Fruit fly (Drosophila melanogaster): Measurements from ENCODE around the gene CG9147.
A peak's percentile ranks its signal among the peaks of the same experiment; 100 is the strongest.

Gene CG9147

dm6 chr2L:6086771-6087170, 21.0 kb downstream of the CG9147 start (continued):
- no peak for TF ChIP-seq CG12299 (tag; optimal IDR thresholded peaks at IDR 0.05)
- TF ChIP-seq Taf1 (GFP tag; IDR thresholded peaks at IDR 0.05) = no peak
- peak; percentile 13 for TF ChIP-seq Med (GFP tag)
- no peak for TF ChIP-seq CG42726 (GFP tag; IDR thresholded peaks at IDR 0.05; ENCODE audit: partially characterized antibody)
- TF ChIP-seq sob (GFP tag; IDR thresholded peaks at IDR 0.05) = peak; percentile 27; the same call in 1 of the 2 replicates

- TF ChIP-seq ara (GFP tag; IDR thresholded peaks at IDR 0.05) (no peak), gce (GFP tag; IDR thresholded peaks at IDR 0.05) (no peak), tup (GFP tag; optimal IDR thresholded peaks at IDR 0.05) (no peak), grn (GFP tag; optimal IDR thresholded peaks at IDR 0.05) (peak; percentile 44), hkb (optimal IDR thresholded peaks at IDR 0.05) (peak; percentile 4), hkb (GFP tag; IDR thresholded peaks at IDR 0.05) (no peak), hbn (GFP tag; IDR thresholded peaks at IDR 0.05; ENCODE audit: partially characterized antibody) (no peak)
Measured at dm6 chr2L:6087685-6088084, 21.9 kb downstream of the CG9147 start.

dm6 chr2L:6088371-6089365, 22.9 kb downstream of the CG9147 start:
- TF ChIP-seq dati (GFP tag; IDR thresholded peaks at IDR 0.05) = no peak
- TF ChIP-seq CG9215 (GFP tag; IDR thresholded peaks at IDR 0.05) = no peak
- TF ChIP-seq NK7.1 (GFP tag; optimal IDR thresholded peaks at IDR 0.05) = no peak
- no peak for TF ChIP-seq crc (GFP tag; optimal IDR thresholded peaks at IDR 0.05)
- peak; percentile 100 for TF ChIP-seq CG15479 (GFP tag; optimal IDR thresholded peaks at IDR 0.05)
- TF ChIP-seq trem (tag; optimal IDR thresholded peaks at IDR 0.05) = peak; percentile 6
- TF ChIP-seq CG1529 (GFP tag; optimal IDR thresholded peaks at IDR 0.05) = no peak
- peak; percentile 96 for TF ChIP-seq Hey (tag; optimal IDR thresholded peaks at IDR 0.05)
- peak; percentile 19 for TF ChIP-seq Asciz (GFP tag; optimal IDR thresholded peaks at IDR 0.05)
- TF ChIP-seq Bdp1 (GFP tag; optimal IDR thresholded peaks at IDR 0.05) = no peak
- no peak for TF ChIP-seq CG9609 (GFP tag; optimal IDR thresholded peaks at IDR 0.05)
- peak; percentile 73 for TF ChIP-seq Hmr (GFP tag; optimal IDR thresholded peaks at IDR 0.05)
- no peak for TF ChIP-seq CG11398 (GFP tag; optimal IDR thresholded peaks at IDR 0.05)
- TF ChIP-seq Ets65A (GFP tag) = peak; percentile 52
- TF ChIP-seq CG10209 (GFP tag; optimal IDR thresholded peaks at IDR 0.05) = peak; percentile 0
- TF ChIP-seq CG6791 (GFP tag; IDR thresholded peaks at IDR 0.05; ENCODE audit: partially characterized antibody) = peak; percentile 74
- TF ChIP-seq D (optimal IDR thresholded peaks at IDR 0.05) = peak; percentile 84
- peak; percentile 31 for TF ChIP-seq D (GFP tag; optimal IDR thresholded peaks at IDR 0.05)
- peak; percentile 80 for TF ChIP-seq CG8765 (GFP tag; IDR thresholded peaks at IDR 0.05)
- TF ChIP-seq CG10543 (GFP tag; optimal IDR thresholded peaks at IDR 0.05) = peak; percentile 98
- TF ChIP-seq CG11695 (GFP tag; IDR thresholded peaks at IDR 0.05) = peak; percentile 53; the same call in 1 of the 3 replicates
- peak; percentile 62 for TF ChIP-seq CG8924 (tag; optimal IDR thresholded peaks at IDR 0.05)
- peak; percentile 25; the same call in 1 of the 2 replicates for TF ChIP-seq lmd (GFP tag; IDR thresholded peaks at IDR 0.05)
- peak; percentile 95 for TF ChIP-seq CG7987 (GFP tag; optimal IDR thresholded peaks at IDR 0.05)
- TF ChIP-seq CG13775 (GFP tag; optimal IDR thresholded peaks at IDR 0.05) = peak; percentile 18
- peak; percentile 13 for TF ChIP-seq CG12299 (tag; optimal IDR thresholded peaks at IDR 0.05)
- TF ChIP-seq Jarid2 (GFP tag; optimal IDR thresholded peaks at IDR 0.05) = no peak
- TF ChIP-seq Rfx (GFP tag; IDR thresholded peaks at IDR 0.05) = no peak
- TF ChIP-seq Adf1 (GFP tag; IDR thresholded peaks at IDR 0.05) = peak; percentile 99
- no peak for TF ChIP-seq aop (GFP tag; IDR thresholded peaks at IDR 0.05)
- no peak for TF ChIP-seq B-H1 (GFP tag; IDR thresholded peaks at IDR 0.05)
- peak; percentile 2 for TF ChIP-seq fd64A (GFP tag; optimal IDR thresholded peaks at IDR 0.05)
- peak; percentile 38 for TF ChIP-seq CG6765 (GFP tag; optimal IDR thresholded peaks at IDR 0.05)
- no peak for TF ChIP-seq ind (GFP tag; optimal IDR thresholded peaks at IDR 0.05)
- no peak for TF ChIP-seq CG3726 (GFP tag; IDR thresholded peaks at IDR 0.05)
- peak; percentile 99 for TF ChIP-seq twi (tag; optimal IDR thresholded peaks at IDR 0.05)

All from whole organism, embryonic.